Worm (Caenorhabditis elegans) whole organism, early embryonic: ENCODE results near the gene B0507.6.

Experiments
- B0310.2 ChIP-seq: sonication (generic microtip); optimal IDR thresholded peaks from 2 replicates; lab custom pipeline; 2016; ENCODE audit warnings: mild to moderate bottlenecking, missing genetic modification characterization, missing compliant biosample characterization
- F13C5.2 ChIP-seq: sonication (generic microtip); optimal IDR thresholded peaks from 2 replicates; lab custom pipeline; 2017; ENCODE audit warnings: mild to moderate bottlenecking, missing genetic modification characterization, inconsistent platforms, missing compliant biosample characterization
- aly-1 ChIP-seq: sonication (generic microtip); optimal IDR thresholded peaks from 2 replicates; lab custom pipeline; 2016; ENCODE audit warnings: missing genetic modification characterization, missing compliant biosample characterization
- ama-1 ChIP-seq: fragments of 150-350 bp; optimal IDR thresholded peaks from 2 replicates; lab custom pipeline; 2014
- ceh-13 ChIP-seq: fragments of 200-800 bp; sonication (Bioruptor generic); optimal IDR thresholded peaks from 2 replicates; lab custom pipeline; 2018; ENCODE audit warnings: mild to moderate bottlenecking, missing genetic modification characterization, missing compliant biosample characterization
- ets-7 ChIP-seq: sonication (generic microtip); optimal IDR thresholded peaks from 2 replicates; lab custom pipeline; 2016; ENCODE audit warnings: missing genotype, missing genetic modification characterization, missing compliant biosample characterization
- hmbx-1 ChIP-seq: sonication (generic microtip); optimal IDR thresholded peaks from 2 replicates; lab custom pipeline; 2016; ENCODE audit warnings: mild to moderate bottlenecking, missing genetic modification characterization, missing compliant biosample characterization
- hnd-1 ChIP-seq: sonication (generic microtip); optimal IDR thresholded peaks from 2 replicates; lab custom pipeline; 2016; ENCODE audit warnings: missing genetic modification characterization, missing compliant biosample characterization
- pes-1 ChIP-seq: fragments of 200-800 bp; sonication (Bioruptor generic); IDR thresholded peaks from 2 replicates; pipeline ENCODE4 v1.3.6; 2022; ENCODE audit warnings: missing genetic modification reagents, missing genetic modification characterization, missing compliant biosample characterization
- scrt-1 ChIP-seq: fragments of 200-800 bp; sonication (Bioruptor generic); IDR thresholded peaks from 2 replicates; pipeline ENCODE4 v1.3.6; 2022; ENCODE audit warnings: missing genetic modification characterization, missing compliant biosample characterization
- sea-1 ChIP-seq: fragments of 200-800 bp; sonication (Bioruptor generic); conservative IDR thresholded peaks from 2 replicates; pipeline ENCODE4 v1.3.6; 2022; ENCODE audit warnings: missing genetic modification characterization, missing compliant biosample characterization

- no peak for TF ChIP-seq sea-1 (GFP tag; lab: Robert Waterston, UW)
- no peak for TF ChIP-seq aly-1 (tag; lab: Kevin White, UChicago)
- no peak for TF ChIP-seq pes-1 (GFP tag; lab: Robert Waterston, UW)
- TF ChIP-seq F13C5.2 (tag; lab: Kevin White, UChicago) = no peak
- no peak for TF ChIP-seq ama-1 (lab: Kevin White, UChicago)
- no peak for TF ChIP-seq B0310.2 (tag; lab: Kevin White, UChicago)
- no peak for TF ChIP-seq ceh-13 (GFP tag; lab: Kevin White, UChicago)
- TF ChIP-seq ets-7 = no peak
- no peak for TF ChIP-seq hmbx-1 (tag; lab: Kevin White, UChicago)
- TF ChIP-seq scrt-1 = no peak
- no peak for TF ChIP-seq hnd-1
Measured at ce11 chrV:8799293-8799812, 53.4 kb downstream of the B0507.6 start.
